Fruit fly (Drosophila melanogaster) ovary, adult (tissue): ENCODE measurements around the gene THADA.

Source experiments
- CG17801 ChIP-seq: fragments of 200-800 bp; optimal IDR thresholded peaks from 2 replicates; lab custom pipeline; 2019; ENCODE audit warnings: missing biosample characterization, mild to moderate bottlenecking, missing genetic modification characterization, moderate library complexity; ENCODE audit not compliant: partially characterized antibody

Gene THADA

dm6 chrX:19876836-19877468 is 11.6 kb upstream of the THADA start:
- no peak for TF ChIP-seq CG17801

- no peak for TF ChIP-seq CG17801
Measured at dm6 chrX:19875629-19876028, 10.3 kb upstream of the THADA start.

- TF ChIP-seq CG17801: no peak
Measured at dm6 chrX:19875059-19875458, 9.7 kb upstream of the THADA start.

DNA sequence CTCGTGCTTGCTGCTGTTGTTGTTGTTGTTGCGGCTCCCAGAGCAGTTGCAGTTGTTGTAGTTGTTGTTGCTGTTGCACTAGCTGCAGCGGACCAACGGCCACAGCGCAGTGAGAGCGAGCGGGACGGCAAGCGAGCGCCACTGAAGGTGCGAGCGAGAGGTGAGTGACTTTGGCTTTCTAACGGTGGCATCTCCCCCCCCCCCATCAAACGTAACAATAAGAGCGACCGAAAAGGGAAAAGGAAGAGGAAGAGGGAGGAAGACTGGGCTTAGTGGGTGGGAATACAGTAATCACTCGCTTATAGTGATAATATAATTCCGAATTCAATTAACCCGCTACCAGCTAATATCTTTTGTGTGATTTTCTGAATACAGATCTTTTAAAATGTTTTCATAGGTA is 1.7 kb upstream of the THADA start:
- no peak for TF ChIP-seq CG17801

dm6 chrX:19866145-19866972 is 1.0 kb upstream of the THADA start, which contains the start of gene Hers:
Gene Hers (plus strand): TSS chrX:19866146.
- TF ChIP-seq CG17801: no peak

DNA sequence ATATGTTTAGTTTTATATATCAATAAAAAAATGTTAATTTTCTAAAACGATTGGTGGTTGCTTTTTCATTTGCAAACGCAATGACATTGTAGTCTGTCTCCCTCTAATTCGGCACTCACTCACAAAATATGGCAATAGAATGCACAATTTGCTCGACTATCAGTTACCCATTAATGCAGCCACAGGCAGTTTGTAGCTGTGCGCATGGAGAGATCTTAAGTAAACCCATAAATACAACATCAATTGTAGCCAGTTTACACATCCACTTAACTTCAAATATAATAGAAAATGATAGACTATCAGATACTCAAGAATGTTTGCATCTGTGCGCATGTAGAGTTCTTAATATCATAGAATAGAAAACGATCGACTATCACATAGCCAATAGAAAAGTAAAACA is 6.0 kb downstream of the THADA start:
- no peak for TF ChIP-seq CG17801

dm6 chrX:19851989-19852307 is 13.4 kb downstream of the THADA start, which contains the start of the genes pico and Nup205:
Gene pico (minus strand): TSS chrX:19852059.
Gene Nup205 (plus strand): TSS chrX:19852214.
- peak; percentile 35 for TF ChIP-seq CG17801

dm6 chrX:19851095-19851988 is 14.0 kb downstream of the THADA start:
- peak; percentile 31 for TF ChIP-seq CG17801

dm6 chrX:19850503-19851094 is 14.7 kb downstream of the THADA start:
- TF ChIP-seq CG17801: no peak

DNA sequence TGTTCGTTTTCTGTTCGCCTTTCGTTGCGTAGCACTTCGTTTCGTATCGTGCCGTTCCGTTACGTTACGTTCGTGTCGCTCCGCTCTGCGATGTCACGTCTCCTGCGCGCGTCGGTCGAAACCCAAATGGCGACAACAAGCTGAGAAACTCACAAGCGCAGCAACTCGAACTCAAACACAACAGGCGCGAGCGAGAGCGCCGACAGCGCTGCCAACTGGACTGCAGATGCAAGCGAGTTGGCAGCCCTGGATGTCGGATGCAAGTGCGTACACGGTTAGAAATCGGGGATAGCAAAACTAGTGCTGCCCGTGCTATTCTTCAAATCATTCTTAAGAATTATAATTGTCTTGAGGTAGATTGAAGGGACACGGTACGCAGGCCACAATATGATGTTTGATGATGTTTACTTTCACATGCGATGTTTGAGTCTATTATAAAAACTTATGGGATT is 17.0 kb downstream of the THADA start:
- peak; percentile 58 for TF ChIP-seq CG17801

dm6 chrX:19846701-19847383 is 18.5 kb downstream of the THADA start:
- TF ChIP-seq CG17801: peak; percentile 93

dm6 chrX:19845557-19846072 is 19.7 kb downstream of the THADA start:
- TF ChIP-seq CG17801: peak; percentile 8

DNA sequence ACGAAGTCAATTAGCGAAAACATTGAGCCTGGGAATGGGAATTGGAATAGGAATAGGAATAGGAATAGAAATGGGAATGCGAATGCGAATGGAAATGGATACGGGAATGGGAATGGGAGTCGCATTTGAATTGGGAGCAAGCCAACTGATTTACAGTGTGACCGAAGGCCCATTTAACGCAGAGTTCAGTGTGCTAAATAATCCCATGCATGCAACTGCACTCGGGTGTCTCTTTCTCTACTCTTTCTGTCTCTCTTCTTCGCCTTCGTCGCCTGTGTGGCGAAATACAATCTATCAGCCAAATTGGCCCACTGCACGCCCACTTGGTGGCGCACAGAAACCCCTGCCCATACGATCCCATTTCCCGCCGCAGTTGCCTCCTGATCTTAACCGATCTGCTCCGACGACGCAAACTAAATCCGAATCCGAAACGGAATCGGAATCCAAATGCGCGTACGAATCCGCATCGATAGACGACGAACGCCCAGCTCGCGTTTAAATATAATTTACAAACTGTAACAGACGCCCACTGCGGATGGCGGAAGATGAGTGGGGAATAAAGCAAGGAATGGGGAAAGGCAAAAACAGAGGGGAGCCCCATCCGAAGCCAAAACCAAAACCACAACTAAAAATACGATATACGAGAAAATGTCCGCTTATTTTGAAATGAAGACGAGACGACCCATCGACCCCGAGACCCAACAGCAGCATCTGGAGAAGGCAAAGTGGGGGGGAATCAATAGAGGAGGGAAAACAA is 21.1 kb downstream of the THADA start:
- no peak for TF ChIP-seq CG17801

DNA sequence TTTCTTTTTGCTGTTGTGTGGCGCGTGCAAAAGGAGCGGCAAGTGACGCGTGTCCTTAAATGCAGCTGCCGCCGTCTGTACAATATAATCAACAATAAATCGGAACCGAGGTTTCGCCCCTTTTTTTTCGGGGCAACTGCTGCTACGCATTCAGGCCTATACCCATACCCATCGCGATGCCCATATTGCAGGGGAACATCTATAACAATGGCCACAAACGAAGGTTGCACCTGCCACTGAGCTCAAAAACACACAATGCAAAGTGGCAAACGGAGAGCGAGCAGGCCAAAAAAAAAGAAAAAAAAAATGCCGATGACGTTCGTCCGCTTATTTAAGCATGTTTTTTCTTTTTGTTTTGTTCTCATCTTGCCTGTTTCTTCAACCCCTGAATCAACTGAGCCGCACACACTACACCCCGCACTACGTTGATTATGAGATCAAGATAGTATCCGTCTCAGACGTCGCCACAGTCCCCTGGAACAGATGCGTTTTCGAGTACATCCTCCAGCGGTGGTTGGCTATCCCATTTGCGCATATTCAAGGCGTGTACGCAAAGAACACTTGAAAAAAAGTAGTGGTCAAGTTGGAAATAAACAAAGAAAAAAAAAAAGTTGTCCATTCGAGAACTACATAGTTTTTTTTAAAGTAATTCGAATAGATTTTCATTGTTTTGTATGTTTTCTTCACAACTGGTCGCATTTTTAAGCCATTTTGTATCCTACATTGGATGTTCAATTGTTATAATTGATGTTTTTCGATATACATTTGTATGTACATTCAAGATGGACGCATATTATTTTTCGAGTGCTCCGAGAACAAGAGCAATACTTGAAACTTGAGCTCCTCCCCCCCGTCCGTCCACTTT is 22.7 kb downstream of the THADA start:
- TF ChIP-seq CG17801: no peak
